Fruit fly (Drosophila melanogaster) whole organism, embryonic: Measurements from ENCODE around the gene CG15429.
A peak's percentile ranks its signal among the peaks of the same experiment; 100 is the strongest.

Experiments used
- BEAF-32 ChIP-seq: fragments of 200-800 bp; sonication (Bioruptor generic); optimal IDR thresholded peaks from 3 replicates; lab custom pipeline; 2017; ENCODE audit warnings: missing biosample characterization, missing genetic modification characterization, mild to moderate bottlenecking, moderate library complexity, missing genetic modification reagents
- Bgb ChIP-seq: fragments of 200-800 bp; sonication (Bioruptor generic); IDR thresholded peaks from 2 replicates; pipeline ENCODE4 v1.3.6; 2022; ENCODE audit warnings: missing biosample characterization, missing genetic modification characterization; ENCODE audit not compliant: partially characterized antibody
- CG14710 ChIP-seq: fragments of 200-800 bp; sonication (Bioruptor generic); optimal IDR thresholded peaks from 3 replicates; lab custom pipeline; 2019; ENCODE audit warnings: missing biosample characterization, mild to moderate bottlenecking, missing genetic modification characterization, moderate library complexity
- CG15514 ChIP-seq: fragments of 200-800 bp; sonication (Bioruptor generic); optimal IDR thresholded peaks from 3 replicates; lab custom pipeline; 2017; ENCODE audit warnings: missing biosample characterization, missing genetic modification characterization, mild to moderate bottlenecking, moderate library complexity, missing genetic modification reagents
- CG1603 ChIP-seq: fragments of 200-800 bp; sonication (Bioruptor generic); optimal IDR thresholded peaks from 2 replicates; lab custom pipeline; 2019; ENCODE audit warnings: missing biosample characterization, mild to moderate bottlenecking, missing genetic modification characterization, moderate library complexity
- CG1647 ChIP-seq: fragments of 200-800 bp; sonication (Bioruptor generic); optimal IDR thresholded peaks from 3 replicates; lab custom pipeline; 2016; ENCODE audit warnings: missing biosample characterization, missing genetic modification characterization
- CG16813 ChIP-seq: fragments of 200-800 bp; sonication (Bioruptor generic); IDR thresholded peaks from 3 replicates; pipeline ENCODE4 v1.3.6; 2022; ENCODE audit warnings: missing biosample characterization, missing genetic modification characterization; ENCODE audit not compliant: partially characterized antibody
- CG17186 ChIP-seq: fragments of 200-800 bp; sonication (Bioruptor generic); optimal IDR thresholded peaks from 3 replicates; lab custom pipeline; 2017; ENCODE audit warnings: missing biosample characterization, missing genetic modification reagents, missing genetic modification characterization
- CG2116 ChIP-seq: fragments of 200-800 bp; sonication (Bioruptor generic); optimal IDR thresholded peaks from 3 replicates; lab custom pipeline; 2018; ENCODE audit warnings: missing biosample characterization, mild to moderate bottlenecking, missing genetic modification characterization
- CG34224 ChIP-seq: fragments of 200-800 bp; sonication (Bioruptor generic); IDR thresholded peaks from 3 replicates; pipeline ENCODE4 v1.3.6; 2022; ENCODE audit warnings: missing biosample characterization, missing genetic modification characterization; ENCODE audit not compliant: partially characterized antibody
- CG3838 ChIP-seq: fragments of 200-800 bp; sonication (Bioruptor generic); optimal IDR thresholded peaks from 3 replicates; lab custom pipeline; 2016; ENCODE audit warnings: missing biosample characterization, missing genetic modification characterization
- CG4617 ChIP-seq: fragments of 200-800 bp; sonication (Bioruptor generic); optimal IDR thresholded peaks from 3 replicates; lab custom pipeline; 2016; ENCODE audit warnings: missing biosample characterization, missing genetic modification characterization, borderline replicate concordance
- CG7928 ChIP-seq: fragments of 200-800 bp; sonication (Bioruptor generic); optimal IDR thresholded peaks from 2 replicates; lab custom pipeline; 2017; ENCODE audit warnings: missing biosample characterization, mild to moderate bottlenecking, missing genetic modification characterization
- Dll ChIP-seq: fragments of 200-800 bp; sonication (Bioruptor generic); IDR thresholded peaks from 4 replicates; pipeline ENCODE4 v1.3.6; 2022; ENCODE audit warnings: missing biosample characterization, missing genetic modification characterization; ENCODE audit not compliant: partially characterized antibody
- Dp ChIP-seq: fragments of 200-800 bp; sonication (Bioruptor generic); optimal IDR thresholded peaks from 2 replicates; lab custom pipeline; 2018; ENCODE audit warnings: missing biosample characterization, mild to moderate bottlenecking, missing genetic modification characterization, moderate library complexity
- Dref ChIP-seq: fragments of 200-800 bp; sonication (Bioruptor generic); IDR thresholded peaks from 2 replicates; pipeline ENCODE4 v1.3.6; 2022; ENCODE audit warnings: missing biosample characterization, missing genetic modification characterization
- E2f2 ChIP-seq: fragments of 200-800 bp; sonication (Bioruptor generic); IDR thresholded peaks from 2 replicates; pipeline ENCODE4 v1.3.6; 2022; ENCODE audit warnings: missing biosample characterization, missing genetic modification characterization
- GATAe ChIP-seq: fragments of 200-800 bp; sonication (Bioruptor generic); conservative IDR thresholded peaks from 2 replicates; pipeline ENCODE4 v1.3.6; 2022; ENCODE audit warnings: missing biosample characterization, missing genetic modification characterization
- HLH4C ChIP-seq: fragments of 200-800 bp; sonication (Bioruptor generic); IDR thresholded peaks from 3 replicates; pipeline ENCODE4 v1.3.6; 2022; ENCODE audit warnings: missing biosample characterization, missing genetic modification characterization; ENCODE audit not compliant: partially characterized antibody
- MESR4 ChIP-seq: fragments of 200-800 bp; sonication (Bioruptor generic); optimal IDR thresholded peaks from 2 replicates; lab custom pipeline; 2018; ENCODE audit warnings: missing biosample characterization, mild to moderate bottlenecking, missing genetic modification characterization, moderate library complexity
- Med ChIP-seq: fragments of 200-800 bp; sonication (Bioruptor generic); peaks from one replicate; lab custom pipeline; 2016; ENCODE audit warnings: missing biosample characterization, missing genetic modification characterization, mild to moderate bottlenecking, inconsistent platforms, moderate library complexity
- Myb ChIP-seq: fragments of 200-800 bp; sonication (Bioruptor generic); optimal IDR thresholded peaks from 2 replicates; lab custom pipeline; 2016; ENCODE audit warnings: missing biosample characterization, missing genetic modification characterization
- Pdp1 ChIP-seq, 2 experiments: fragments of 200-800 bp; sonication (Bioruptor generic); optimal IDR thresholded peaks; 3 replicates each; lab custom pipeline; 2016; ENCODE audit warnings: missing biosample characterization in 2 of 2, missing genetic modification characterization in 2 of 2, mild to moderate bottlenecking in 1 of 2, moderate library complexity in 1 of 2
- Scr ChIP-seq: fragments of 200-800 bp; sonication (Bioruptor generic); IDR thresholded peaks from 2 replicates; pipeline ENCODE4 v1.3.6; 2022; ENCODE audit warnings: missing biosample characterization, missing genetic modification characterization; ENCODE audit not compliant: partially characterized antibody
- Stat92E ChIP-seq, 3 experiments: fragments of >200 bp in 2 of 3; fragments of 200-800 bp in 1 of 3; sonication (Bioruptor generic) in 1 of 3; optimal IDR thresholded peaks; 2 replicates each; lab custom pipeline; 2017 to 2019; ENCODE audit warnings: missing biosample characterization in 3 of 3, missing genetic modification characterization in 3 of 3, mild to moderate bottlenecking in 1 of 3, moderate library complexity in 1 of 3
- YL-1 ChIP-seq: fragments of 200-800 bp; sonication (Bioruptor generic); optimal IDR thresholded peaks from 3 replicates; lab custom pipeline; 2017; ENCODE audit warnings: missing biosample characterization, mild to moderate bottlenecking, missing genetic modification characterization
- amos ChIP-seq: fragments of 200-800 bp; sonication (Bioruptor generic); IDR thresholded peaks from 2 replicates; pipeline ENCODE4 v1.3.6; 2022; ENCODE audit warnings: missing biosample characterization, missing genetic modification characterization; ENCODE audit not compliant: partially characterized antibody
- bbx ChIP-seq: fragments of 200-800 bp; sonication (Bioruptor generic); IDR thresholded peaks from 2 replicates; pipeline ENCODE4 v1.3.6; 2022; ENCODE audit warnings: missing biosample characterization, missing genetic modification characterization; ENCODE audit not compliant: partially characterized antibody
- chinmo ChIP-seq: fragments of 200-800 bp; sonication (Bioruptor generic); IDR thresholded peaks from 4 replicates; pipeline ENCODE4 v1.3.6; 2022; ENCODE audit warnings: missing biosample characterization, missing genetic modification characterization; ENCODE audit not compliant: partially characterized antibody
- dm ChIP-seq: fragments of 200-800 bp; sonication (Bioruptor generic); optimal IDR thresholded peaks from 3 replicates; lab custom pipeline; 2016; ENCODE audit warnings: missing biosample characterization, missing genetic modification characterization
- grn ChIP-seq: fragments of 200-800 bp; sonication (Bioruptor generic); optimal IDR thresholded peaks from 3 replicates; lab custom pipeline; 2017; ENCODE audit warnings: missing biosample characterization, missing genetic modification characterization
- gsb ChIP-seq: fragments of 200-800 bp; sonication (Bioruptor generic); IDR thresholded peaks from 2 replicates; pipeline ENCODE4 v1.3.6; 2022; ENCODE audit warnings: missing biosample characterization, missing genetic modification characterization
- hkb ChIP-seq, 2 experiments: fragments of 200-800 bp in 1 of 2; fragments of >200 bp in 1 of 2; sonication (Bioruptor generic) in 1 of 2; IDR thresholded peaks in 1 of 2; optimal IDR thresholded peaks in 1 of 2; 2 replicates each; pipeline versions ENCODE4 v1.3.6 to Lab custom; 2017 to 2022; ENCODE audit warnings: missing biosample characterization in 1 of 2, missing genetic modification characterization in 1 of 2
- ken ChIP-seq: fragments of 200-800 bp; sonication (Bioruptor generic); IDR thresholded peaks from 3 replicates; pipeline ENCODE4 v1.3.6; 2022; ENCODE audit warnings: missing biosample characterization, missing genetic modification characterization
- pan ChIP-seq, 4 experiments: fragments of >200 bp in 3 of 4; fragments of 200-800 bp in 1 of 4; sonication (Bioruptor generic) in 1 of 4; optimal IDR thresholded peaks in 3 of 4; IDR thresholded peaks in 1 of 4; 2 replicates each; pipeline versions ENCODE4 v1.3.6 to Lab custom; 2017 to 2022; ENCODE audit warnings: missing biosample characterization in 2 of 4, missing genetic modification characterization in 2 of 4, mixed read lengths in 1 of 4
- pzg ChIP-seq: fragments of 200-800 bp; sonication (Bioruptor generic); optimal IDR thresholded peaks from 3 replicates; lab custom pipeline; 2018; ENCODE audit warnings: missing biosample characterization, mild to moderate bottlenecking, missing genetic modification characterization, moderate library complexity
- run ChIP-seq: fragments of 200-800 bp; sonication (Bioruptor generic); optimal IDR thresholded peaks from 3 replicates; lab custom pipeline; 2018; ENCODE audit warnings: missing biosample characterization, mild to moderate bottlenecking, missing genetic modification characterization
- stwl ChIP-seq: fragments of 200-800 bp; sonication (Bioruptor generic); optimal IDR thresholded peaks from 3 replicates; lab custom pipeline; 2018; ENCODE audit warnings: missing biosample characterization, mild to moderate bottlenecking, missing genetic modification characterization, moderate library complexity
- tna ChIP-seq: fragments of 200-800 bp; sonication (Bioruptor generic); IDR thresholded peaks from 2 replicates; pipeline ENCODE4 v1.3.6; 2022; ENCODE audit warnings: missing biosample characterization, missing genetic modification characterization; ENCODE audit not compliant: partially characterized antibody
- trem ChIP-seq: fragments of 200-800 bp; optimal IDR thresholded peaks from 3 replicates; lab custom pipeline; 2019; ENCODE audit warnings: missing biosample characterization, mild to moderate bottlenecking, missing genetic modification characterization, moderate library complexity
- unc-4 ChIP-seq: fragments of 200-800 bp; sonication (Bioruptor generic); IDR thresholded peaks from 2 replicates; pipeline ENCODE4 v1.3.6; 2022; ENCODE audit warnings: missing biosample characterization, missing genetic modification characterization; ENCODE audit not compliant: partially characterized antibody

Gene CG15429

DNA sequence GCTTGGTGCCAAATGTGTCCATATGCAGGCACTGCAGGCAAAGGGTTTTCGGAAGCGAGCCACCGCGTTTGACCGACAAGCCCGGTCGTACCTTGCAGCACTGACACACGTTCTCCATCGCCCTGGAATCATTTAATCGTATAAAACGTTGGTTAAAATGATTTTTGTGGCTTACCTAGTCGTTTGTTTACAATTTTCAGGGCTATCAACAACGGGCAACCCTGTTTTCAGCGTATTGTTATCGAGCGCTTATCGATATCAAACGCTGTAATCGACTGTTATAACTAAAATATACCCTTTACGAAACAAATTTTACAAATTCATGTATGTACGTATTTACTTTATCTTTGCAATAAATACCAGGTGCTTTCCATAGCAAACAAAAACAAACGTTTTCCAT, 29.7 kb downstream of the CG15429 start, which contains the start of gene CG17612 (continued):
- TF ChIP-seq hkb (optimal IDR thresholded peaks at IDR 0.05; lab: Kevin White, UChicago) (no peak), hkb (GFP tag; IDR thresholded peaks at IDR 0.05; lab: Robert Waterston, UW) (0 out of 2 replicates have a peak, but pooled peaks have one; percentile 14), CG14710 (tag; lab: Kevin White, UChicago) (peak; percentile 33), Pdp1 (GFP tag; optimal IDR thresholded peaks at IDR 0.05; lab: Kevin White, UChicago) (peak in 1 of 2 experiments; percentile 29), CG15514 (GFP tag; lab: Kevin White, UChicago) (peak; percentile 5), tna (GFP tag; lab: Robert Waterston, UW) (peak; percentile 73; the same call in 1 of the 2 replicates), HLH4C (GFP tag; lab: Robert Waterston, UW) (peak; percentile 89)

dm6 chr2L:4385387-4386279, 32.9 kb downstream of the CG15429 start, which contains the start of gene Vps53:
Gene Vps53, minus strand, starts transcription at chr2L:4386062.
- TF ChIP-seq Med (GFP tag; lab: Kevin White, UChicago) (peak; percentile 20), CG14710 (tag; lab: Kevin White, UChicago) (peak; percentile 11), CG4617 (peak; percentile 65), Dref (GFP tag; lab: Robert Waterston, UW) (peak; percentile 69), CG2116 (GFP tag; lab: Kevin White, UChicago) (peak; percentile 30), Dll (GFP tag; lab: Robert Waterston, UW) (peak; percentile 58; the same call in 2 of the 4 replicates), run (tag; lab: Kevin White, UChicago) (no peak), Stat92E (GFP tag; optimal IDR thresholded peaks at IDR 0.05; lab: Kevin White, UChicago) (peak in 1 of 3 experiments; percentile 26), MESR4 (GFP tag; lab: Kevin White, UChicago) (peak; percentile 59), bbx (peak; percentile 47), Myb (peak; percentile 7), YL-1 (GFP tag; lab: Kevin White, UChicago) (peak; percentile 15), CG7928 (peak; percentile 88), CG3838 (GFP tag; lab: Kevin White, UChicago) (no peak), pan (optimal IDR thresholded peaks at IDR 0.05; lab: Kevin White, UChicago) (no peak), pan (GFP tag; optimal IDR thresholded peaks at IDR 0.05 in 1 of 2, IDR thresholded peaks at IDR 0.05 in 1 of 2) (no peak), chinmo (0 out of 4 replicates have a peak, but pooled peaks have one; percentile 55), Dp (GFP tag; lab: Kevin White, UChicago) (peak; percentile 85), Scr (peak; percentile 35; the same call in 1 of the 2 replicates), CG34224 (GFP tag; lab: Robert Waterston, UW) (0 out of 3 replicates have a peak, but pooled peaks have one; percentile 28), GATAe (peak; percentile 48; the same call in 1 of the 2 replicates), Bgb (GFP tag; lab: Robert Waterston, UW) (peak; percentile 20; the same call in 1 of the 2 replicates), unc-4 (GFP tag; lab: Robert Waterston, UW) (peak; percentile 35; the same call in 1 of the 2 replicates), CG17186 (GFP tag; lab: Kevin White, UChicago) (peak; percentile 100), Pdp1 (GFP tag; optimal IDR thresholded peaks at IDR 0.05; lab: Kevin White, UChicago) (peak in 1 of 2 experiments; percentile 82), trem (tag; lab: Kevin White, UChicago) (peak; percentile 26), stwl (tag; lab: Kevin White, UChicago) (peak; percentile 24), CG1647 (GFP tag; lab: Kevin White, UChicago) (no peak), CG1603 (tag; lab: Kevin White, UChicago) (peak; percentile 14), pzg (GFP tag; lab: Kevin White, UChicago) (peak; percentile 56), dm (no peak), BEAF-32 (GFP tag; lab: Kevin White, UChicago) (peak; percentile 54), ken (GFP tag; lab: Robert Waterston, UW) (no peak), E2f2 (GFP tag; lab: Robert Waterston, UW) (peak; percentile 87), grn (peak; percentile 77), CG16813 (GFP tag; lab: Robert Waterston, UW) (peak; percentile 32; the same call in 1 of the 3 replicates), gsb (GFP tag; lab: Robert Waterston, UW) (no peak), amos (GFP tag; lab: Robert Waterston, UW) (peak; percentile 30; the same call in 1 of the 2 replicates)
